Worm (Caenorhabditis elegans): Measurements from ENCODE around the gene paf-2.

paf-2 gene

ce11 chrX:4268396-4268795 lies 29.1 kb downstream of the paf-2 start:
- TF ChIP-seq egl-43 (GFP tag; IDR thresholded peaks at IDR 0.05) (no peak), mxl-3 (GFP tag; optimal IDR thresholded peaks at IDR 0.05) (no peak), hlh-30 (tag; optimal IDR thresholded peaks at IDR 0.05; ENCODE audit: insufficient read depth) (peak; percentile 32), nhr-28 (tag; optimal IDR thresholded peaks at IDR 0.05) (peak; percentile 28), unc-130 (GFP tag; optimal IDR thresholded peaks at IDR 0.05) (no peak), unc-62 (GFP tag; optimal IDR thresholded peaks at IDR 0.05 in 1 of 2) (peak in 1 of 2 experiments; percentile 82), unc-62 (tag; optimal IDR thresholded peaks at IDR 0.05) (no peak), T26A8.4 (GFP tag; IDR thresholded peaks at IDR 0.05) (no peak), mdt-29 (GFP tag; IDR thresholded peaks at IDR 0.05) (no peak), nhr-42 (GFP tag; IDR thresholded peaks at IDR 0.05) (no peak), nhr-10 (tag; optimal IDR thresholded peaks at IDR 0.05) (no peak), nhr-6 (tag; optimal IDR thresholded peaks at IDR 0.05) (no peak), pqm-1 (tag; optimal IDR thresholded peaks at IDR 0.05) (peak; percentile 17), F26F4.8 (GFP tag; conservative IDR thresholded peaks at IDR 0.05) (no peak), mes-2 (tag; optimal IDR thresholded peaks at IDR 0.05; ENCODE audit: poor library complexity, severe bottlenecking) (no peak), fkh-10 (GFP tag; optimal IDR thresholded peaks at IDR 0.05) (no peak), ztf-7 (tag; optimal IDR thresholded peaks at IDR 0.05) (no peak), arid-1 (GFP tag; conservative IDR thresholded peaks at IDR 0.05) (no peak), ces-1 (GFP tag; optimal IDR thresholded peaks at IDR 0.05) (no peak), snpc-4 (tag; optimal IDR thresholded peaks at IDR 0.05) (no peak), zfp-2 (tag; optimal IDR thresholded peaks at IDR 0.05) (no peak), fos-1 (tag; optimal IDR thresholded peaks at IDR 0.05) (no peak), zip-2 (tag; optimal IDR thresholded peaks at IDR 0.05) (no peak), ztf-11 (tag; optimal IDR thresholded peaks at IDR 0.05) (no peak), lir-3 (tag; optimal IDR thresholded peaks at IDR 0.05) (no peak), F37D6.2 (tag; optimal IDR thresholded peaks at IDR 0.05) (no peak), cey-2 (tag; optimal IDR thresholded peaks at IDR 0.05; ENCODE audit: borderline replicate concordance, insufficient read depth) (no peak), ceh-28 (tag; optimal IDR thresholded peaks at IDR 0.05) (no peak)

- TF ChIP-seq dmd-9 (GFP tag; IDR thresholded peaks at IDR 0.05) (no peak), lin-15B (tag; optimal IDR thresholded peaks at IDR 0.05) (no peak), T20F7.1 (GFP tag; optimal IDR thresholded peaks at IDR 0.05) (no peak), aly-2 (tag; optimal IDR thresholded peaks at IDR 0.05) (no peak), mdl-1 (tag; optimal IDR thresholded peaks at IDR 0.05) (no peak), nhr-28 (tag; optimal IDR thresholded peaks at IDR 0.05) (peak; percentile 26), vab-7 (GFP tag; IDR thresholded peaks at IDR 0.05) (no peak), daf-16 (GFP tag; optimal IDR thresholded peaks at IDR 0.05) (peak in 1 of 2 experiments; percentile 71), daf-16 (tag; optimal IDR thresholded peaks at IDR 0.05) (no peak), aha-1 (tag) (no peak), mep-1 (tag; optimal IDR thresholded peaks at IDR 0.05) (no peak), unc-62 (GFP tag; optimal IDR thresholded peaks at IDR 0.05 in 1 of 2) (peak in 1 of 2 experiments; percentile 59), unc-62 (tag; optimal IDR thresholded peaks at IDR 0.05) (no peak), ceh-44 (GFP tag; IDR thresholded peaks at IDR 0.05) (no peak), egl-27 (tag; optimal IDR thresholded peaks at IDR 0.05) (no peak), hlh-11 (tag; optimal IDR thresholded peaks at IDR 0.05) (peak; percentile 46), set-16 (GFP tag; IDR thresholded peaks at IDR 0.05) (no peak), hlh-30 (tag; optimal IDR thresholded peaks at IDR 0.05; ENCODE audit: insufficient read depth) (peak; percentile 84), Y48G9A.11 (GFP tag; IDR thresholded peaks at IDR 0.05) (no peak)
These were observed 31.2 kb downstream of the paf-2 start for ce11 chrX:4266178-4266931.

Data from whole organism, L4 larva.